Fruit fly (Drosophila melanogaster) whole organism, prepupa: ENCODE results near the gene CG4074.

Source experiments
- Blimp-1 ChIP-seq: fragments of 200-800 bp; sonication (Bioruptor generic); optimal IDR thresholded peaks from 3 replicates; lab custom pipeline; 2017; ENCODE audit warnings: missing biosample characterization, missing genetic modification characterization, mild to moderate bottlenecking, moderate library complexity, missing genetic modification reagents
- CG10631 ChIP-seq: fragments of 200-800 bp; sonication (Bioruptor generic); optimal IDR thresholded peaks from 2 replicates; lab custom pipeline; 2016; ENCODE audit warnings: missing biosample characterization, missing genetic modification characterization
- CG10669 ChIP-seq: fragments of 200-800 bp; sonication (Bioruptor generic); optimal IDR thresholded peaks from 3 replicates; lab custom pipeline; 2018; ENCODE audit warnings: missing biosample characterization, mild to moderate bottlenecking, missing genetic modification characterization, moderate library complexity
- CG11294 ChIP-seq: fragments of 200-800 bp; sonication (Bioruptor generic); IDR thresholded peaks from 2 replicates; pipeline ENCODE4 v1.3.6; 2022; ENCODE audit warnings: missing biosample characterization, missing genetic modification characterization
- CG11902 ChIP-seq: fragments of 200-800 bp; sonication (Bioruptor generic); optimal IDR thresholded peaks from 3 replicates; lab custom pipeline; 2016; ENCODE audit warnings: missing biosample characterization, missing genetic modification characterization
- CG15336 ChIP-seq: fragments of 200-800 bp; sonication (Bioruptor generic); IDR thresholded peaks from 2 replicates; pipeline ENCODE4 v1.3.6; 2022; ENCODE audit warnings: missing biosample characterization, missing genetic modification characterization
- CG1621 ChIP-seq: fragments of 200-800 bp; sonication (Bioruptor generic); optimal IDR thresholded peaks from 3 replicates; lab custom pipeline; 2018; ENCODE audit warnings: missing biosample characterization, mild to moderate bottlenecking, missing genetic modification characterization
- CG3032 ChIP-seq: fragments of 200-800 bp; optimal IDR thresholded peaks from 2 replicates; lab custom pipeline; 2019; ENCODE audit warnings: missing biosample characterization, mild to moderate bottlenecking, missing genetic modification characterization, moderate library complexity
- CG31627 ChIP-seq: fragments of 200-800 bp; sonication (Bioruptor generic); optimal IDR thresholded peaks from 3 replicates; lab custom pipeline; 2016; ENCODE audit warnings: missing biosample characterization, missing genetic modification characterization
- CG32006 ChIP-seq: fragments of 200-800 bp; sonication (Bioruptor generic); optimal IDR thresholded peaks from 3 replicates; lab custom pipeline; 2017; ENCODE audit warnings: missing biosample characterization, mild to moderate bottlenecking, missing genetic modification characterization
- CG34406 ChIP-seq: fragments of 200-800 bp; sonication (Bioruptor generic); optimal IDR thresholded peaks from 3 replicates; lab custom pipeline; 2016; ENCODE audit warnings: missing biosample characterization, missing genetic modification characterization
- CG3919 ChIP-seq: fragments of 200-800 bp; sonication (Bioruptor generic); optimal IDR thresholded peaks from 3 replicates; lab custom pipeline; 2016; ENCODE audit warnings: missing biosample characterization, missing genetic modification characterization
- CG4318 ChIP-seq: fragments of 200-800 bp; sonication (Bioruptor generic); optimal IDR thresholded peaks from 3 replicates; lab custom pipeline; 2017; ENCODE audit warnings: missing biosample characterization, mild to moderate bottlenecking, missing genetic modification characterization
- CG6163 ChIP-seq: fragments of 200-800 bp; sonication (Bioruptor generic); IDR thresholded peaks from 3 replicates; pipeline ENCODE4 v1.3.6; 2022; ENCODE audit warnings: missing biosample characterization, missing genetic modification characterization
- CG6792 ChIP-seq: fragments of 200-800 bp; sonication (Bioruptor generic); optimal IDR thresholded peaks from 3 replicates; lab custom pipeline; 2016; ENCODE audit warnings: missing biosample characterization, missing genetic modification characterization
- CG6808 ChIP-seq: fragments of 200-800 bp; sonication (Bioruptor generic); optimal IDR thresholded peaks from 3 replicates; lab custom pipeline; 2017; ENCODE audit warnings: missing biosample characterization, missing genetic modification characterization, mild to moderate bottlenecking, moderate library complexity, missing genetic modification reagents
- CG7368 ChIP-seq: fragments of 200-800 bp; sonication (Bioruptor generic); optimal IDR thresholded peaks from 3 replicates; lab custom pipeline; 2016; ENCODE audit warnings: missing biosample characterization, missing genetic modification characterization
- CG8119 ChIP-seq: fragments of 200-800 bp; sonication (Bioruptor generic); IDR thresholded peaks from 3 replicates; pipeline ENCODE4 v1.3.6; 2022; ENCODE audit warnings: missing biosample characterization, missing genetic modification characterization
- CG8319 ChIP-seq: fragments of 200-800 bp; sonication (Bioruptor generic); optimal IDR thresholded peaks from 3 replicates; lab custom pipeline; 2016; ENCODE audit warnings: missing biosample characterization, missing genetic modification characterization
- CG8632 ChIP-seq: fragments of 200-800 bp; sonication (Bioruptor generic); optimal IDR thresholded peaks from 3 replicates; lab custom pipeline; 2016; ENCODE audit warnings: missing biosample characterization, missing genetic modification characterization
- CG9139 ChIP-seq: fragments of 200-800 bp; sonication (Bioruptor generic); optimal IDR thresholded peaks from 3 replicates; lab custom pipeline; 2017; ENCODE audit warnings: missing biosample characterization, mild to moderate bottlenecking, missing genetic modification characterization
- Eip75B ChIP-seq: fragments of 200-800 bp; sonication (Bioruptor generic); optimal IDR thresholded peaks from 3 replicates; lab custom pipeline; 2016; ENCODE audit warnings: missing biosample characterization, missing genetic modification characterization
- Eip78C ChIP-seq: fragments of 200-800 bp; sonication (Bioruptor generic); peaks from one replicate; lab custom pipeline; 2016; ENCODE audit warnings: missing biosample characterization, missing genetic modification characterization
- Gug ChIP-seq: fragments of 200-800 bp; sonication (Bioruptor generic); IDR thresholded peaks from 2 replicates; pipeline ENCODE4 v1.3.6; 2022; ENCODE audit warnings: missing biosample characterization, missing genetic modification characterization
- Lpt ChIP-seq: fragments of 200-800 bp; sonication (Bioruptor generic); optimal IDR thresholded peaks from 3 replicates; lab custom pipeline; 2016; ENCODE audit warnings: missing biosample characterization, missing genetic modification characterization
- OdsH ChIP-seq: fragments of 200-800 bp; sonication (Bioruptor generic); optimal IDR thresholded peaks from 3 replicates; lab custom pipeline; 2016; ENCODE audit warnings: missing biosample characterization, missing genetic modification characterization
- Smox ChIP-seq: fragments of 200-800 bp; sonication (Bioruptor generic); optimal IDR thresholded peaks from 3 replicates; lab custom pipeline; 2016; ENCODE audit warnings: missing biosample characterization, missing genetic modification characterization
- Sox14 ChIP-seq: fragments of 200-800 bp; sonication (Bioruptor generic); optimal IDR thresholded peaks from 3 replicates; lab custom pipeline; 2016; ENCODE audit warnings: missing biosample characterization, missing genetic modification characterization
- Sox15 ChIP-seq: fragments of 200-800 bp; sonication (Bioruptor generic); optimal IDR thresholded peaks from 3 replicates; lab custom pipeline; 2016; ENCODE audit warnings: missing biosample characterization, missing genetic modification characterization
- achi ChIP-seq: fragments of 200-800 bp; sonication (Bioruptor generic); optimal IDR thresholded peaks from 3 replicates; lab custom pipeline; 2016; ENCODE audit warnings: missing biosample characterization, missing genetic modification characterization
- acj6 ChIP-seq: fragments of 200-800 bp; sonication (Bioruptor generic); optimal IDR thresholded peaks from 3 replicates; lab custom pipeline; 2016; ENCODE audit warnings: missing biosample characterization, missing genetic modification characterization
- cyc ChIP-seq: fragments of 200-800 bp; sonication (Bioruptor generic); optimal IDR thresholded peaks from 3 replicates; lab custom pipeline; 2016; ENCODE audit warnings: missing biosample characterization, missing genetic modification characterization
- dac ChIP-seq: fragments of 200-800 bp; sonication (Bioruptor generic); optimal IDR thresholded peaks from 2 replicates; lab custom pipeline; 2017; ENCODE audit warnings: missing biosample characterization, mild to moderate bottlenecking, missing genetic modification characterization
- esn ChIP-seq: fragments of 200-800 bp; sonication (Bioruptor generic); optimal IDR thresholded peaks from 2 replicates; lab custom pipeline; 2016; ENCODE audit warnings: missing biosample characterization, mild to moderate bottlenecking, missing genetic modification characterization, moderate library complexity
- fd85E ChIP-seq: fragments of 200-800 bp; sonication (Bioruptor generic); optimal IDR thresholded peaks from 3 replicates; lab custom pipeline; 2016; ENCODE audit warnings: missing biosample characterization, missing genetic modification characterization
- fkh ChIP-seq: fragments of 200-800 bp; sonication (Bioruptor generic); optimal IDR thresholded peaks from 3 replicates; lab custom pipeline; 2017; ENCODE audit warnings: missing biosample characterization, mild to moderate bottlenecking, missing genetic modification characterization, moderate library complexity
- pdm3 ChIP-seq: fragments of 200-800 bp; sonication (Bioruptor generic); optimal IDR thresholded peaks from 3 replicates; lab custom pipeline; 2016; ENCODE audit warnings: missing biosample characterization, missing genetic modification characterization
- salr ChIP-seq, 2 experiments: fragments of 200-800 bp; sonication (Bioruptor generic); optimal IDR thresholded peaks; 3 replicates each; lab custom pipeline; 2016 to 2018; ENCODE audit warnings: missing biosample characterization in 2 of 2, missing genetic modification characterization in 2 of 2, mild to moderate bottlenecking in 1 of 2
- spab ChIP-seq: fragments of 200-800 bp; sonication (Bioruptor generic); optimal IDR thresholded peaks from 2 replicates; lab custom pipeline; 2017; ENCODE audit warnings: missing biosample characterization, mild to moderate bottlenecking, missing genetic modification characterization, missing genetic modification reagents
- ss ChIP-seq, 2 experiments: fragments of 200-800 bp; sonication (Bioruptor generic); optimal IDR thresholded peaks; 2 replicates in 1 of 2; 3 replicates in 1 of 2; lab custom pipeline; 2017 to 2018; ENCODE audit warnings: mild to moderate bottlenecking in 2 of 2, missing biosample characterization in 2 of 2, missing genetic modification characterization in 2 of 2, moderate library complexity in 1 of 2
- svp ChIP-seq: fragments of 200-800 bp; sonication (Bioruptor generic); peaks from one replicate; lab custom pipeline; 2016; ENCODE audit warnings: missing biosample characterization, missing genetic modification characterization
- vri ChIP-seq: fragments of 200-800 bp; sonication (Bioruptor generic); optimal IDR thresholded peaks from 3 replicates; lab custom pipeline; 2016; ENCODE audit warnings: missing biosample characterization, mild to moderate bottlenecking, missing genetic modification characterization

The CG4074 gene

DNA sequence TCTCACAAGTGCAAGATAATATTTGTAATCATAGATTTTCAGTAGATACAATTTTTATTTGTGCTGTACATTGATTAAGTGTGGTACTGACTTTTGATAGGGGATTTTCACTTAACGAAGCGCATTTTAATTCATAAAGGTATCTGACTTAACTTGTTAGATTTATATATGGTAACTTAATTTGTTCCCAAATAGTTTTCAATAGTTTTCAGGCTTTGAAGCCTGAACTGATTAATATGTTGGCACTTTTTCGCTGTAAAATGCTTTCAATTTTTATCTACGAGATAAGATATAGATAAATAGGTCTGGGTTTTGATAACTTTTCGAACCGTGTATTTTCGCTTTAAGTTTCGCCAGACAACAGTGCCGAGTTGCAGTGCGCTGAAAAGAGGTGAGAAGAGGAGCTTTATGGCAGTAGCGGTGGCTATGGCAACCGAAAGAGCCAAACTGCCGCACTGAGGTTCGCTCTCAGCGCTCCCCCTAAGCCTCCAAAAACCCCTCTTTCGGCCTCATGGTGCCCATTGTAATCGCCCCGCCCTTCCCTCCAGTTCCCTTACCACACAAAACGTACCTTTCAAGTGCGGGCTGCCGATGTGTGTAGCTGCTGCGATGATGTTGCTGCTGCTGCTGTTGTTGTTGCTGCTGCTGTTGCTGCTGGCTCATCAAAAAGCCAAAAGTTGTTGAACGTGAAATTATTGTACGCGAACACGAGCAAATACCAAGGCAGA, 35.6 kb downstream of the CG4074 start (continued):
- no peak for TF ChIP-seq achi (GFP tag; lab: Kevin White, UChicago)
- TF ChIP-seq CG11902 (GFP tag; lab: Kevin White, UChicago), result no peak
- no peak for TF ChIP-seq CG6808 (GFP tag; lab: Kevin White, UChicago)
- peak; percentile 1 for TF ChIP-seq pdm3 (GFP tag; lab: Kevin White, UChicago)
- TF ChIP-seq CG10669 (GFP tag; lab: Kevin White, UChicago), result no peak
- no peak for TF ChIP-seq ss (GFP tag; optimal IDR thresholded peaks at IDR 0.05; lab: Kevin White, UChicago)
- TF ChIP-seq CG7368, result no peak
- TF ChIP-seq CG11294 (GFP tag; lab: Robert Waterston, UW), result no peak
- TF ChIP-seq CG1621 (tag; lab: Kevin White, UChicago), result no peak
- TF ChIP-seq CG31627 (GFP tag; lab: Kevin White, UChicago), result peak; percentile 33
- no peak for TF ChIP-seq Gug (GFP tag; lab: Robert Waterston, UW)
- no peak for TF ChIP-seq CG9139
- TF ChIP-seq esn (GFP tag; lab: Kevin White, UChicago), result peak; percentile 43
- no peak for TF ChIP-seq dac (GFP tag; lab: Kevin White, UChicago)
- TF ChIP-seq acj6 (GFP tag; lab: Kevin White, UChicago), result peak; percentile 42
- TF ChIP-seq CG34406 (GFP tag; lab: Kevin White, UChicago), result peak; percentile 14
- no peak for TF ChIP-seq vri (GFP tag; lab: Kevin White, UChicago)
- TF ChIP-seq Eip75B (GFP tag; lab: Kevin White, UChicago), result no peak
- TF ChIP-seq CG15336 (GFP tag; lab: Robert Waterston, UW), result no peak
- TF ChIP-seq Sox15 (GFP tag; lab: Kevin White, UChicago), result no peak

DNA sequence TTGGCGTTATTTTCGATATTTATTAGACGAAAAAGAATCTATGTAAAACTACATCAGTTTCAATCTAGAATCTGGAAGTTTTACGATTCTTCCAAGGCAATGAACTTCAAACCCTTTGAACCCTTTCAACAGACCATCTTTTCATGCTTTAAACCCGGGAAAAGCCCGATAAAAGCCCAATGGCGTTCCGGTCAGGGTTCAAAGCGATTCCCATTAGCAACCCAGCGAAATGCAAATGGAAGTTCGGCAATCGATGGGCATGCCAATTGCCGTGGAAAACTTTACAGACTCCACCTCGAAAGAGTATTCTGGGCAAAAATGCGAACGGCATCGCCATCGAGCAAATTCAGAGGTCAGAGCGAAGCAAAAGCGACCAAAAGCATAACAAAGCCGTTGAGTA, 36.8 kb downstream of the CG4074 start:
- TF ChIP-seq CG10631 (peak; percentile 1), CG31627 (GFP tag; lab: Kevin White, UChicago) (peak; percentile 7), Eip75B (GFP tag; lab: Kevin White, UChicago) (no peak), cyc (GFP tag; lab: Kevin White, UChicago) (peak; percentile 19), CG3032 (tag; lab: Kevin White, UChicago) (no peak), CG32006 (GFP tag; lab: Kevin White, UChicago) (peak; percentile 32), CG8119 (peak; percentile 22; the same call in 1 of the 3 replicates), CG6808 (GFP tag; lab: Kevin White, UChicago) (no peak), ss (GFP tag; optimal IDR thresholded peaks at IDR 0.05; lab: Kevin White, UChicago) (peak in 1 of 2 experiments; percentile 21), CG8319 (GFP tag; lab: Kevin White, UChicago) (no peak), svp (GFP tag; lab: Kevin White, UChicago) (no peak), CG8632 (GFP tag; lab: Kevin White, UChicago) (no peak), Eip78C (peak; percentile 52), acj6 (GFP tag; lab: Kevin White, UChicago) (peak; percentile 30), CG6163 (GFP tag; lab: Robert Waterston, UW) (no peak)
- TF ChIP-seq, all 60 proteins: peak for 8

DNA sequence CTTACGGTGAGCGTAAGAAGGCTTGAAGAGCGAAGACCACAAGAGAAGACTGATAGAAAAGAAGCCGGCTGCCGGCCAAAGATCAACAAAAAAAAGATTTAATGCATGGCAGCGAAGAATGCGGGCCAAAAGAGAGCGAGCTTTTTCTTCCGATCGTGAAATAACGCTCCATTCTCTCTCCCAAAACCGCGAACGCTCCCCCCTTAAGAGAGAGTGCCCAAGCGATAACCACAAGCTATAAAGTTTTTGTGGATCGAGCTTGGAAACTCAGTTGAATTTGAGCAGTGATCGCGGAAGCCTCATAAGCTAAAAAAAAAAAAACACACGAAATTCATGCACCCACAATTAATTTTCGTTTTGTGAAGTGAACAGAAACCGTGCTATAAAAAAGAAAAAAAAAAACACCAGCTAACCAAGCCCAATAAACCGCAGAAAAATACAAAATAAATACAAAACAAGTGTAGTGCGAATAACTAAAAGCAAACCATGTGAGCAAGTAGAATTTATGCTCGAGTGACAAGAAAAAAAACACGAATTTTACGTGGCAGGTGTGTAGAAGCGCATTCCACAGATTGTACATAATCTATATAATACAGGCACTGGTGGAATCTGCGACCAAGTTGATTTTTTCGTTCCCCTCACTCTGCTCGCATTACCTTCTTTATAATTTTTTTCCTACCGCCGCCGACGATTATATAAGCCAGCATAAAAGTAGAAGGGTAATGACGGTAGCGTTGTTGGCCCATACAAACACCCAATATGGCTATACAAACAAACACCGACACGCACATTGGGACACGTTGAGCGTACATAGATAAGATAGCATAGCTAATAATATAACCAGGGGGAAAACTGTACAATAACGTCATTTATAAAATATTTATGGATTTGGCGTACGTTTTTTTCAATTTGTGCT, 38.7 kb downstream of the CG4074 start, which contains the start of gene CG13252:
Gene CG13252, plus strand, starts transcription at position 269 of the 916 bp plus-strand sequence.
- TF ChIP-seq CG3919 (GFP tag; lab: Kevin White, UChicago), result peak; percentile 41
- TF ChIP-seq Eip78C, result peak; percentile 73
- no peak for TF ChIP-seq dac (GFP tag; lab: Kevin White, UChicago)
- no peak for TF ChIP-seq Blimp-1 (GFP tag; lab: Kevin White, UChicago)
- TF ChIP-seq salr (GFP tag; optimal IDR thresholded peaks at IDR 0.05; lab: Kevin White, UChicago), result no peak
- no peak for TF ChIP-seq pdm3 (GFP tag; lab: Kevin White, UChicago)
- TF ChIP-seq spab (GFP tag; lab: Kevin White, UChicago), result no peak
- TF ChIP-seq Lpt, result peak; percentile 43
- no peak for TF ChIP-seq OdsH (GFP tag; lab: Kevin White, UChicago)
- no peak for TF ChIP-seq CG32006 (GFP tag; lab: Kevin White, UChicago)
- TF ChIP-seq Sox15 (GFP tag; lab: Kevin White, UChicago), result no peak
- TF ChIP-seq CG11902 (GFP tag; lab: Kevin White, UChicago), result no peak
- TF ChIP-seq CG31627 (GFP tag; lab: Kevin White, UChicago), result no peak
- TF ChIP-seq svp (GFP tag; lab: Kevin White, UChicago), result peak; percentile 98
- peak; percentile 7 for TF ChIP-seq CG6808 (GFP tag; lab: Kevin White, UChicago)
- TF ChIP-seq fd85E (GFP tag; lab: Kevin White, UChicago), result no peak
- no peak for TF ChIP-seq CG4318 (GFP tag; lab: Kevin White, UChicago)
- no peak for TF ChIP-seq CG3032 (tag; lab: Kevin White, UChicago)
- TF ChIP-seq esn (GFP tag; lab: Kevin White, UChicago), result peak; percentile 26
- TF ChIP-seq Smox, result no peak
- no peak for TF ChIP-seq Sox14 (GFP tag; lab: Kevin White, UChicago)
- peak; percentile 89 for TF ChIP-seq fkh
- no peak for TF ChIP-seq CG1621 (tag; lab: Kevin White, UChicago)
- no peak for TF ChIP-seq cyc (GFP tag; lab: Kevin White, UChicago)
- TF ChIP-seq CG6792 (GFP tag; lab: Kevin White, UChicago), result no peak
